Worm (Caenorhabditis elegans): Measurements from ENCODE around the gene K02F6.4.

DNA sequence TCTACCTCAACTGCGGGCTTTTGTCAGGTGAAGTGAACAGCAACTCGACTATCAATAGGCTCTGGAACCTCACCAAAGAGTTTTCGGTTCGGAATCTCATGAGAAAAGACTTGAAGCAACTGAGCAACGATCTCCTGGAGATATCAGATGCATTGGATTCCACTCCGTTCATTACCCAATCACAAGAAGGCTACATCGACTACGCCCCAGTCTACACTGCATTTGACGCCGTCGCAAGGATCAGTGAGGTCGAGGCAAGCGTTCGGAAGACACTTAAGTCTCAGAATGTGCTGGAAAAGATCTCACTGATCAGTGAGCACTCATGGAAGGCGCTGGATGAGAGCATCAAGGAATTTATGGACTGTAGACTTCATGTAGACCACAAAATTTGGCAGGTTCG, 39.9 kb downstream of the K02F6.4 start:
- TF ChIP-seq egl-27 (tag; optimal IDR thresholded peaks at IDR 0.05) (no peak), nhr-77 (tag; optimal IDR thresholded peaks at IDR 0.05) (no peak), nhr-43 (tag; optimal IDR thresholded peaks at IDR 0.05; ENCODE audit: poor library complexity, severe bottlenecking) (no peak), lin-15B (tag; optimal IDR thresholded peaks at IDR 0.05) (no peak), fkh-10 (GFP tag; optimal IDR thresholded peaks at IDR 0.05) (no peak), nfya-1 (tag; optimal IDR thresholded peaks at IDR 0.05; ENCODE audit: insufficient read depth) (no peak), unc-62 (GFP tag; optimal IDR thresholded peaks at IDR 0.05) (no peak), zag-1 (tag; optimal IDR thresholded peaks at IDR 0.05) (no peak), fos-1 (tag; optimal IDR thresholded peaks at IDR 0.05) (no peak), unc-39 (tag; optimal IDR thresholded peaks at IDR 0.05) (no peak), ceh-9 (tag; optimal IDR thresholded peaks at IDR 0.05) (no peak), nhr-11 (tag; optimal IDR thresholded peaks at IDR 0.05) (no peak), nhr-237 (tag; optimal IDR thresholded peaks at IDR 0.05) (no peak)
